Fruit fly (Drosophila melanogaster) whole organism, prepupa: ENCODE data around the gene CG7945.
A peak's percentile ranks its signal among the peaks of the same experiment; 100 is the strongest.

ENCODE experiments used
- Blimp-1 ChIP-seq: fragments of 200-800 bp; sonication (Bioruptor generic); optimal IDR thresholded peaks from 3 replicates; lab custom pipeline; 2017; ENCODE audit warnings: missing biosample characterization, missing genetic modification characterization, mild to moderate bottlenecking, moderate library complexity, missing genetic modification reagents
- CG10631 ChIP-seq: fragments of 200-800 bp; sonication (Bioruptor generic); optimal IDR thresholded peaks from 2 replicates; lab custom pipeline; 2016; ENCODE audit warnings: missing biosample characterization, missing genetic modification characterization
- CG11762 ChIP-seq: fragments of 200-800 bp; sonication (Bioruptor generic); optimal IDR thresholded peaks from 3 replicates; lab custom pipeline; 2016; ENCODE audit warnings: missing biosample characterization, missing genetic modification characterization; ENCODE audit not compliant: insufficient read depth
- CG11902 ChIP-seq: fragments of 200-800 bp; sonication (Bioruptor generic); optimal IDR thresholded peaks from 3 replicates; lab custom pipeline; 2016; ENCODE audit warnings: missing biosample characterization, missing genetic modification characterization
- CG1621 ChIP-seq: fragments of 200-800 bp; sonication (Bioruptor generic); optimal IDR thresholded peaks from 3 replicates; lab custom pipeline; 2018; ENCODE audit warnings: missing biosample characterization, mild to moderate bottlenecking, missing genetic modification characterization
- CG3032 ChIP-seq: fragments of 200-800 bp; optimal IDR thresholded peaks from 2 replicates; lab custom pipeline; 2019; ENCODE audit warnings: missing biosample characterization, mild to moderate bottlenecking, missing genetic modification characterization, moderate library complexity
- CG31627 ChIP-seq: fragments of 200-800 bp; sonication (Bioruptor generic); optimal IDR thresholded peaks from 3 replicates; lab custom pipeline; 2016; ENCODE audit warnings: missing biosample characterization, missing genetic modification characterization
- CG32006 ChIP-seq: fragments of 200-800 bp; sonication (Bioruptor generic); optimal IDR thresholded peaks from 3 replicates; lab custom pipeline; 2017; ENCODE audit warnings: missing biosample characterization, mild to moderate bottlenecking, missing genetic modification characterization
- CG34406 ChIP-seq: fragments of 200-800 bp; sonication (Bioruptor generic); optimal IDR thresholded peaks from 3 replicates; lab custom pipeline; 2016; ENCODE audit warnings: missing biosample characterization, missing genetic modification characterization
- CG3919 ChIP-seq: fragments of 200-800 bp; sonication (Bioruptor generic); optimal IDR thresholded peaks from 3 replicates; lab custom pipeline; 2016; ENCODE audit warnings: missing biosample characterization, missing genetic modification characterization
- CG6163 ChIP-seq: fragments of 200-800 bp; sonication (Bioruptor generic); IDR thresholded peaks from 3 replicates; pipeline ENCODE4 v1.3.6; 2022; ENCODE audit warnings: missing biosample characterization, missing genetic modification characterization
- CG6276 ChIP-seq: fragments of 200-800 bp; sonication (Bioruptor generic); optimal IDR thresholded peaks from 2 replicates; lab custom pipeline; 2017; ENCODE audit warnings: missing biosample characterization, mild to moderate bottlenecking, missing genetic modification characterization
- CG6792 ChIP-seq: fragments of 200-800 bp; sonication (Bioruptor generic); optimal IDR thresholded peaks from 3 replicates; lab custom pipeline; 2016; ENCODE audit warnings: missing biosample characterization, missing genetic modification characterization
- CG6854 ChIP-seq: fragments of 200-800 bp; sonication (Bioruptor generic); optimal IDR thresholded peaks from 2 replicates; lab custom pipeline; 2017; ENCODE audit warnings: missing biosample characterization, mild to moderate bottlenecking, missing genetic modification characterization
- CG8632 ChIP-seq: fragments of 200-800 bp; sonication (Bioruptor generic); optimal IDR thresholded peaks from 3 replicates; lab custom pipeline; 2016; ENCODE audit warnings: missing biosample characterization, missing genetic modification characterization
- CG9139 ChIP-seq: fragments of 200-800 bp; sonication (Bioruptor generic); optimal IDR thresholded peaks from 3 replicates; lab custom pipeline; 2017; ENCODE audit warnings: missing biosample characterization, mild to moderate bottlenecking, missing genetic modification characterization
- Eip78C ChIP-seq: fragments of 200-800 bp; sonication (Bioruptor generic); peaks from one replicate; lab custom pipeline; 2016; ENCODE audit warnings: missing biosample characterization, missing genetic modification characterization
- Eip93F ChIP-seq: fragments of 200-800 bp; sonication (Bioruptor generic); optimal IDR thresholded peaks from 2 replicates; lab custom pipeline; 2016; ENCODE audit warnings: missing biosample characterization, mild to moderate bottlenecking, missing genetic modification characterization
- Ets21C ChIP-seq: fragments of 200-800 bp; sonication (Bioruptor generic); optimal IDR thresholded peaks from 3 replicates; lab custom pipeline; 2016; ENCODE audit warnings: missing biosample characterization, missing genetic modification characterization
- Ets96B ChIP-seq: fragments of 200-800 bp; optimal IDR thresholded peaks from 2 replicates; lab custom pipeline; 2019; ENCODE audit warnings: missing biosample characterization, mild to moderate bottlenecking, missing genetic modification characterization, moderate library complexity
- Gug ChIP-seq: fragments of 200-800 bp; sonication (Bioruptor generic); IDR thresholded peaks from 2 replicates; pipeline ENCODE4 v1.3.6; 2022; ENCODE audit warnings: missing biosample characterization, missing genetic modification characterization
- Hr38 ChIP-seq: sonication (Bioruptor generic); optimal IDR thresholded peaks from 2 replicates; lab custom pipeline; 2016; ENCODE audit warnings: missing biosample characterization, missing genetic modification characterization
- Hr39 ChIP-seq: fragments of 200-800 bp; sonication (Bioruptor generic); optimal IDR thresholded peaks from 2 replicates; lab custom pipeline; 2016; ENCODE audit warnings: missing biosample characterization, missing genetic modification characterization
- Hr4 ChIP-seq: fragments of 200-800 bp; sonication (Bioruptor generic); optimal IDR thresholded peaks from 3 replicates; lab custom pipeline; 2016; ENCODE audit warnings: missing biosample characterization, missing genetic modification characterization
- Lpt ChIP-seq: fragments of 200-800 bp; sonication (Bioruptor generic); optimal IDR thresholded peaks from 3 replicates; lab custom pipeline; 2016; ENCODE audit warnings: missing biosample characterization, missing genetic modification characterization
- Met ChIP-seq: fragments of 200-800 bp; sonication (Bioruptor generic); optimal IDR thresholded peaks from 3 replicates; lab custom pipeline; 2016; ENCODE audit warnings: missing biosample characterization, missing genetic modification characterization
- OdsH ChIP-seq: fragments of 200-800 bp; sonication (Bioruptor generic); optimal IDR thresholded peaks from 3 replicates; lab custom pipeline; 2016; ENCODE audit warnings: missing biosample characterization, missing genetic modification characterization
- Smox ChIP-seq: fragments of 200-800 bp; sonication (Bioruptor generic); optimal IDR thresholded peaks from 3 replicates; lab custom pipeline; 2016; ENCODE audit warnings: missing biosample characterization, missing genetic modification characterization
- Sox102F ChIP-seq: fragments of 200-800 bp; sonication (Bioruptor generic); optimal IDR thresholded peaks from 2 replicates; lab custom pipeline; 2016; ENCODE audit warnings: missing biosample characterization, mild to moderate bottlenecking, missing genetic modification characterization
- Sox15 ChIP-seq: fragments of 200-800 bp; sonication (Bioruptor generic); optimal IDR thresholded peaks from 3 replicates; lab custom pipeline; 2016; ENCODE audit warnings: missing biosample characterization, missing genetic modification characterization
- acj6 ChIP-seq: fragments of 200-800 bp; sonication (Bioruptor generic); optimal IDR thresholded peaks from 3 replicates; lab custom pipeline; 2016; ENCODE audit warnings: missing biosample characterization, missing genetic modification characterization
- dac ChIP-seq: fragments of 200-800 bp; sonication (Bioruptor generic); optimal IDR thresholded peaks from 2 replicates; lab custom pipeline; 2017; ENCODE audit warnings: missing biosample characterization, mild to moderate bottlenecking, missing genetic modification characterization
- esn ChIP-seq: fragments of 200-800 bp; sonication (Bioruptor generic); optimal IDR thresholded peaks from 2 replicates; lab custom pipeline; 2016; ENCODE audit warnings: missing biosample characterization, mild to moderate bottlenecking, missing genetic modification characterization, moderate library complexity
- fd59A ChIP-seq: fragments of 200-800 bp; sonication (Bioruptor generic); optimal IDR thresholded peaks from 2 replicates; lab custom pipeline; 2017; ENCODE audit warnings: missing biosample characterization, mild to moderate bottlenecking, missing genetic modification characterization, missing genetic modification reagents
- fd85E ChIP-seq: fragments of 200-800 bp; sonication (Bioruptor generic); optimal IDR thresholded peaks from 3 replicates; lab custom pipeline; 2016; ENCODE audit warnings: missing biosample characterization, missing genetic modification characterization
- fkh ChIP-seq: fragments of 200-800 bp; sonication (Bioruptor generic); optimal IDR thresholded peaks from 3 replicates; lab custom pipeline; 2017; ENCODE audit warnings: missing biosample characterization, mild to moderate bottlenecking, missing genetic modification characterization, moderate library complexity
- lz ChIP-seq: fragments of 200-800 bp; sonication (Bioruptor generic); optimal IDR thresholded peaks from 3 replicates; lab custom pipeline; 2016; ENCODE audit warnings: missing biosample characterization, missing genetic modification characterization
- net ChIP-seq: fragments of 200-800 bp; sonication (Bioruptor generic); optimal IDR thresholded peaks from 3 replicates; lab custom pipeline; 2016; ENCODE audit warnings: missing biosample characterization, missing genetic modification characterization
- salr ChIP-seq, 2 experiments: fragments of 200-800 bp; sonication (Bioruptor generic); optimal IDR thresholded peaks; 3 replicates each; lab custom pipeline; 2016 to 2018; ENCODE audit warnings: missing biosample characterization in 2 of 2, missing genetic modification characterization in 2 of 2, mild to moderate bottlenecking in 1 of 2
- spab ChIP-seq: fragments of 200-800 bp; sonication (Bioruptor generic); optimal IDR thresholded peaks from 2 replicates; lab custom pipeline; 2017; ENCODE audit warnings: missing biosample characterization, mild to moderate bottlenecking, missing genetic modification characterization, missing genetic modification reagents
- ss ChIP-seq, 2 experiments: fragments of 200-800 bp; sonication (Bioruptor generic); optimal IDR thresholded peaks; 2 replicates in 1 of 2; 3 replicates in 1 of 2; lab custom pipeline; 2017 to 2018; ENCODE audit warnings: mild to moderate bottlenecking in 2 of 2, missing biosample characterization in 2 of 2, missing genetic modification characterization in 2 of 2, moderate library complexity in 1 of 2
- svp ChIP-seq: fragments of 200-800 bp; sonication (Bioruptor generic); peaks from one replicate; lab custom pipeline; 2016; ENCODE audit warnings: missing biosample characterization, missing genetic modification characterization
- vri ChIP-seq: fragments of 200-800 bp; sonication (Bioruptor generic); optimal IDR thresholded peaks from 3 replicates; lab custom pipeline; 2016; ENCODE audit warnings: missing biosample characterization, mild to moderate bottlenecking, missing genetic modification characterization

CG7945 gene

dm6 chr3L:15539903-15540409, 16.0 kb upstream of the CG7945 start:
- TF ChIP-seq lz: no peak
- TF ChIP-seq dac (GFP tag; lab: Kevin White, UChicago): no peak
- no peak for TF ChIP-seq Hr4 (GFP tag; lab: Kevin White, UChicago)
- TF ChIP-seq spab (GFP tag; lab: Kevin White, UChicago): no peak
- no peak for TF ChIP-seq Smox (GFP tag; lab: Kevin White, UChicago)
- no peak for TF ChIP-seq CG31627 (GFP tag; lab: Kevin White, UChicago)
- no peak for TF ChIP-seq net (GFP tag; lab: Kevin White, UChicago)
- no peak for TF ChIP-seq CG1621 (tag; lab: Kevin White, UChicago)
- TF ChIP-seq Eip78C: no peak

DNA sequence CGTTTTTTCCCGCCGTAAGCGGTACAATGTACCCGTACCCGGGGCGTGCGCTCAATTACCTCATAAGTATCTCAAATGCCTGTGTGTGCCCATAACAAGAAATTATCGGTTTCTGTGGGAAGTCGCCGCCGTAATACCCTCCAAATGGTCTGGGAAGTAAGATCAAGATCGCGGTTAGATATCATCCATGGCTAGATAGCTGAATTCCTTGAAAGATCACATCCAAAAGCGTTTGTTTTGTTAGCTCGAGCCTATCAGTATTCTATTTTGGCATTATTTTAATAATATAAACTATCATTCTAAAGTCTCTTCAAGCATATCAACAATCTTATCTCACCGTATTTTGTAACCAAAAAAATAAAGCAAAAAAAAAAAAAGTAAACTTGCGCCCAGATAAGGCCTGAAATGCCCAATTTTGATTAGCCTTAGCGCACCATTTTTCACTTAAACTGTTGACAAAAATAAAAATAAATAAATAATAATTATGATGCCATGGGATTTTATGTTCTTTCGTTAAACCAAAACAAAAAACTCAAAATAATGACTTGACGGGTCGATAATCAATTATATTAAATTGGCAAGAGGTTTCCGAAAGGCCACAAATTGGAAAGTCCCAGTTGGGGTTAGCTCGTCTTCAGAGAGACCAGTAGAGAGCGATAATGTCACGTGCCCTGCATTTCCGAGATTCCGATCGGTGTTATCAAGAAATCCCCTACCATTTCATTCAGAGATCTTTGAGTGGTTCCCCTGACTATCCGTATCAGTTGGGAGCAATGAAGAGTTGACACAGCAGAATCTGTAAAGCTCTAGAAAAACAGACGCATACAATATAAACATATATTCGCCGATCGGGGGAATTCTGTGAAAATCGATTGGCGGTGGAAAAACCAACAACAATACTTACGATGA, 14.9 kb upstream of the CG7945 start:
- TF ChIP-seq fkh (GFP tag; lab: Kevin White, UChicago) (peak; percentile 6), vri (GFP tag; lab: Kevin White, UChicago) (peak; percentile 48), svp (GFP tag; lab: Kevin White, UChicago) (peak; percentile 84), Ets96B (tag; lab: Kevin White, UChicago) (no peak), Blimp-1 (GFP tag; lab: Kevin White, UChicago) (no peak), salr (GFP tag; optimal IDR thresholded peaks at IDR 0.05; lab: Kevin White, UChicago) (peak in 1 of 2 experiments; percentile 30), CG32006 (GFP tag; lab: Kevin White, UChicago) (peak; percentile 47), Eip78C (peak; percentile 40)

- peak; percentile 5 for TF ChIP-seq CG11902
- TF ChIP-seq CG3032 (tag; lab: Kevin White, UChicago): peak; percentile 56
- TF ChIP-seq fkh (GFP tag; lab: Kevin White, UChicago): no peak
- TF ChIP-seq Eip78C: peak; percentile 93
- TF ChIP-seq Lpt (GFP tag; lab: Kevin White, UChicago): peak; percentile 66
- no peak for TF ChIP-seq CG9139 (GFP tag; lab: Kevin White, UChicago)
- TF ChIP-seq fd59A: peak; percentile 27
- TF ChIP-seq CG31627 (GFP tag; lab: Kevin White, UChicago): peak; percentile 37
- no peak for TF ChIP-seq Hr38 (GFP tag; lab: Kevin White, UChicago)
- TF ChIP-seq CG11762 (GFP tag; lab: Kevin White, UChicago): peak; percentile 59
- no peak for TF ChIP-seq Ets21C (GFP tag; lab: Kevin White, UChicago)
- peak; percentile 55 for TF ChIP-seq acj6 (GFP tag; lab: Kevin White, UChicago)
- peak; percentile 86 for TF ChIP-seq Hr4 (GFP tag; lab: Kevin White, UChicago)
- peak; percentile 47 for TF ChIP-seq Hr39 (GFP tag; lab: Kevin White, UChicago)
- no peak for TF ChIP-seq CG6854 (GFP tag; lab: Kevin White, UChicago)
- TF ChIP-seq CG6276 (GFP tag; lab: Kevin White, UChicago): peak; percentile 79
- TF ChIP-seq CG6163 (GFP tag; lab: Robert Waterston, UW): peak; percentile 36; the same call in 2 of the 3 replicates
- TF ChIP-seq CG8632: peak; percentile 29
- peak; percentile 48 for TF ChIP-seq CG34406 (GFP tag; lab: Kevin White, UChicago)
- peak; percentile 51 for TF ChIP-seq lz
- TF ChIP-seq OdsH (GFP tag; lab: Kevin White, UChicago): peak; percentile 73
- peak; percentile 70 for TF ChIP-seq CG10631 (GFP tag; lab: Kevin White, UChicago)
- TF ChIP-seq fd85E (GFP tag; lab: Kevin White, UChicago): no peak
- peak; percentile 46 for TF ChIP-seq esn
- TF ChIP-seq CG6792: peak; percentile 27
- TF ChIP-seq Eip93F (GFP tag; lab: Kevin White, UChicago): no peak
- peak; percentile 71 for TF ChIP-seq Gug (GFP tag; lab: Robert Waterston, UW)
- peak; percentile 62 for TF ChIP-seq Ets96B (tag; lab: Kevin White, UChicago)
- peak; percentile 31 for TF ChIP-seq Sox102F
- TF ChIP-seq Sox15 (GFP tag; lab: Kevin White, UChicago): peak; percentile 35
- peak; percentile 56 for TF ChIP-seq Met
- peak; percentile 41 for TF ChIP-seq dac (GFP tag; lab: Kevin White, UChicago)
- peak; percentile 45 for TF ChIP-seq CG3919 (GFP tag; lab: Kevin White, UChicago)
- TF ChIP-seq vri (GFP tag; lab: Kevin White, UChicago): no peak
- TF ChIP-seq ss (GFP tag; optimal IDR thresholded peaks at IDR 0.05; lab: Kevin White, UChicago): peak; percentile 36 to 67
- TF ChIP-seq spab (GFP tag; lab: Kevin White, UChicago): peak; percentile 60
Observed at dm6 chr3L:15537916-15538581, 14.1 kb upstream of the CG7945 start.
